Worm (Caenorhabditis elegans): ENCODE measurements around the gene H40L08.8.

- TF ChIP-seq him-1 (tag; optimal IDR thresholded peaks at IDR 0.05) (no peak), dao-5 (tag; optimal IDR thresholded peaks at IDR 0.05) (no peak)
These were observed 1.3 kb downstream of the H40L08.8 start, which contains the start of the genes H40L08.3 and H40L08.9 for ce11 chrX:15076042-15076565.
